Worm (Caenorhabditis elegans): ENCODE measurements around the gene cyp-13A2.

ce11 chrII:9793197-9793596 lies 5.8 kb upstream of the cyp-13A2 start, which contains the start of gene cyp-13A3:
- no peak for TF ChIP-seq fkh-10 (GFP tag; optimal IDR thresholded peaks at IDR 0.05)
- no peak for TF ChIP-seq jun-1 (tag; optimal IDR thresholded peaks at IDR 0.05)
- no peak for TF ChIP-seq ztf-11 (tag; optimal IDR thresholded peaks at IDR 0.05)
- no peak for TF ChIP-seq blmp-1 (tag; optimal IDR thresholded peaks at IDR 0.05)
- TF ChIP-seq skn-1 (tag; optimal IDR thresholded peaks at IDR 0.05) = no peak
- TF ChIP-seq nhr-237 (tag; optimal IDR thresholded peaks at IDR 0.05) = no peak
- no peak for TF ChIP-seq egl-13 (tag; optimal IDR thresholded peaks at IDR 0.05)
- no peak for TF ChIP-seq lin-39 (tag; optimal IDR thresholded peaks at IDR 0.05)
- no peak for TF ChIP-seq unc-62 (GFP tag; optimal IDR thresholded peaks at IDR 0.05)
- no peak for TF ChIP-seq hlh-17 (GFP tag; optimal IDR thresholded peaks at IDR 0.05; ENCODE audit: borderline replicate concordance)
- no peak for TF ChIP-seq mdl-1 (tag; optimal IDR thresholded peaks at IDR 0.05)
- TF ChIP-seq nhr-28 (tag; optimal IDR thresholded peaks at IDR 0.05) = no peak

All from whole organism, L1 larva.